Fruit fly (Drosophila melanogaster): ENCODE results near the gene Zw10.
A peak's percentile ranks its signal among the peaks of the same experiment; 100 is the strongest.

Zw10 gene

DNA sequence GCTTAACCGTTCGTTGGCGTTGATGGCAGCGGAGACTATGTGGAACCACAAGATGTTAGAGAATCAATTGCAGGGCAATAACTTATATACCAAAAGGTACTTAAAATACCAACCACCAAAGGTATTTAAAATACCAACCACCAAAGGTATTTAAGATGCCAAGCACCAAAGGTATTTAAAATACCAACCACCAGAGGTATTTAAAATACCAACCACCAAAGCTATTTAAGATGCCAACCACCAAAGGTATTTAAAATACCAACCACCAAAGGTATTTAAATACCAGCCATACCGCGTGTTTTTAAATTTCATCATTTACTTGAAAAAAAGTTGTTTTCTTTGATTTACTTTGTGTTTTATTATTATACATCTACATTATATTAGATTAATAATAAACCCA, 13.4 kb downstream of the Zw10 start (continued):
- TF ChIP-seq CG2678 (tag; optimal IDR thresholded peaks at IDR 0.05) (no peak), CG18476 (GFP tag; optimal IDR thresholded peaks at IDR 0.05) (no peak), CG3281 (GFP tag; optimal IDR thresholded peaks at IDR 0.05) (no peak), CG9797 (GFP tag; optimal IDR thresholded peaks at IDR 0.05) (peak; percentile 32), CG10462 (GFP tag; optimal IDR thresholded peaks at IDR 0.05) (no peak), slp2 (GFP tag; optimal IDR thresholded peaks at IDR 0.05) (no peak), CG4854 (GFP tag; optimal IDR thresholded peaks at IDR 0.05) (no peak), CG2712 (tag; optimal IDR thresholded peaks at IDR 0.05) (no peak), CG33213 (GFP tag; optimal IDR thresholded peaks at IDR 0.05) (no peak), CG3163 (GFP tag; optimal IDR thresholded peaks at IDR 0.05) (no peak), CG1792 (GFP tag; optimal IDR thresholded peaks at IDR 0.05) (no peak), CG3407 (GFP tag; optimal IDR thresholded peaks at IDR 0.05) (no peak), CG7786 (GFP tag; optimal IDR thresholded peaks at IDR 0.05) (no peak), eve (GFP tag; optimal IDR thresholded peaks at IDR 0.05) (no peak), BEAF-32 (GFP tag; optimal IDR thresholded peaks at IDR 0.05) (peak; percentile 5), rib (GFP tag; IDR thresholded peaks at IDR 0.05) (no peak), oc (tag; optimal IDR thresholded peaks at IDR 0.05) (no peak), CG17361 (GFP tag; IDR thresholded peaks at IDR 0.05) (no peak), gfzf (GFP tag; optimal IDR thresholded peaks at IDR 0.05) (peak; percentile 70), tin (GFP tag; optimal IDR thresholded peaks at IDR 0.05) (no peak), NK7.1 (GFP tag; optimal IDR thresholded peaks at IDR 0.05) (no peak)

DNA sequence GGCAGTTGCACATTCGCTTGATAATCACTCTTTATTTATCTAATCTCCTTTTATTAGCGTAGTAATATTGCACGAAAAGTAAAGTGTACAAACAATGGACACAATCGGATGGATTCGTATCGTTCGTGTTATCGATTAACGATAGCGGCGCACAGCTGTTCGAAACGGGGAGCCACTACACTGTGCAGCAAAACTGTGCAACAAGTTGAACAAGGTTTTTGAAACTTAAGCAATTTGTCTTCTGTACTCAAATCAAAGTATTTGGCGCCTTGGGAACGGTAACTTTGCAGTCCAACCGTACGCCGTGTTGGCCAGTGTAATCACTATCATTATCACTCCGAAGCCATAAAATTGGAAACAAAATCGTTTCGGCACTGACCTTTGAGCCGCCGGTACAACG, 15.7 kb downstream of the Zw10 start, which contains the start of the genes Tsp3A and Seipin:
Gene Tsp3A (minus strand): TSS at position 88 of the 400 bp plus-strand sequence.
Gene Seipin (plus strand): TSS at position 149 of the 400 bp plus-strand sequence.
- TF ChIP-seq CG2202 (tag; optimal IDR thresholded peaks at IDR 0.05) = peak; percentile 0
- TF ChIP-seq Tbp (GFP tag; optimal IDR thresholded peaks at IDR 0.05) = no peak
- TF ChIP-seq oc (tag; optimal IDR thresholded peaks at IDR 0.05) = no peak
- no peak for TF ChIP-seq CG1832 (GFP tag; optimal IDR thresholded peaks at IDR 0.05)
- peak; percentile 88 for TF ChIP-seq CG17359 (tag; optimal IDR thresholded peaks at IDR 0.05)
- TF ChIP-seq CG14050 (GFP tag; IDR thresholded peaks at IDR 0.05) = peak; percentile 74
- TF ChIP-seq CG17802 (tag; optimal IDR thresholded peaks at IDR 0.05) = peak; percentile 54
- TF ChIP-seq CG4820 (GFP tag; optimal IDR thresholded peaks at IDR 0.05) = peak; percentile 73
- no peak for TF ChIP-seq hth (optimal IDR thresholded peaks at IDR 0.05)
- TF ChIP-seq dysf (GFP tag; IDR thresholded peaks at IDR 0.05) = peak; percentile 94
- TF ChIP-seq Sry-δ (GFP tag; optimal IDR thresholded peaks at IDR 0.05) = peak; percentile 59
- no peak for TF ChIP-seq CG3838 (GFP tag; optimal IDR thresholded peaks at IDR 0.05)
- no peak for TF ChIP-seq CG15073 (GFP tag; optimal IDR thresholded peaks at IDR 0.05)
- TF ChIP-seq Med (GFP tag) = peak; percentile 99
- peak; percentile 58 for TF ChIP-seq trem (tag; optimal IDR thresholded peaks at IDR 0.05)
- TF ChIP-seq CG13775 (GFP tag; optimal IDR thresholded peaks at IDR 0.05) = peak; percentile 72
- TF ChIP-seq ci (GFP tag; IDR thresholded peaks at IDR 0.05) = peak; percentile 92
- peak; percentile 89 for TF ChIP-seq BtbVII (GFP tag; optimal IDR thresholded peaks at IDR 0.05)
- no peak for TF ChIP-seq slou (GFP tag; optimal IDR thresholded peaks at IDR 0.05)
- peak; percentile 35 for TF ChIP-seq CG8290 (GFP tag; optimal IDR thresholded peaks at IDR 0.05)
- TF ChIP-seq CG8290 (tag; optimal IDR thresholded peaks at IDR 0.05) = peak in 1 of 2 experiments; percentile 98
- peak; percentile 61 for TF ChIP-seq ssp (GFP tag; IDR thresholded peaks at IDR 0.05)
- peak; percentile 72; the same call in 1 of the 2 replicates for TF ChIP-seq bowl (GFP tag; IDR thresholded peaks at IDR 0.05)
- peak; percentile 84 for TF ChIP-seq NfI (GFP tag; optimal IDR thresholded peaks at IDR 0.05)
- TF ChIP-seq Meics (GFP tag; optimal IDR thresholded peaks at IDR 0.05) = peak; percentile 92
- TF ChIP-seq CG12769 (tag; optimal IDR thresholded peaks at IDR 0.05) = no peak
- peak; percentile 53 for TF ChIP-seq CG8281 (tag; optimal IDR thresholded peaks at IDR 0.05)
- TF ChIP-seq CG7556 (GFP tag; optimal IDR thresholded peaks at IDR 0.05) = peak; percentile 80
- TF ChIP-seq sd (tag; optimal IDR thresholded peaks at IDR 0.05) = no peak
- peak; percentile 86 for TF ChIP-seq Dbx (GFP tag; IDR thresholded peaks at IDR 0.05)
- peak; percentile 64 for TF ChIP-seq Atf-2 (GFP tag; optimal IDR thresholded peaks at IDR 0.05)
- peak; percentile 54 for TF ChIP-seq CG2116 (GFP tag; optimal IDR thresholded peaks at IDR 0.05)
- peak; percentile 67 for TF ChIP-seq CG10267 (tag; optimal IDR thresholded peaks at IDR 0.05)
